Fruit fly (Drosophila melanogaster) whole organism, adult: Measurements from ENCODE around the gene CG43954.
A peak's percentile ranks its signal among the peaks of the same experiment; 100 is the strongest.

Experiments used
- CG11617 ChIP-seq: fragments of 200-800 bp; sonication (Bioruptor generic); optimal IDR thresholded peaks from 2 replicates; lab custom pipeline; 2017; ENCODE audit warnings: mild to moderate bottlenecking, missing biosample characterization, missing genetic modification reagents, missing genetic modification characterization
- CG12768 ChIP-seq: fragments of 200-800 bp; sonication (Bioruptor generic); optimal IDR thresholded peaks from 2 replicates; lab custom pipeline; 2017; ENCODE audit warnings: missing biosample characterization, missing genetic modification characterization, mild to moderate bottlenecking, moderate library complexity, missing genetic modification reagents
- CG14711 ChIP-seq: fragments of 200-800 bp; sonication (Bioruptor generic); optimal IDR thresholded peaks from 2 replicates; lab custom pipeline; 2018; ENCODE audit warnings: missing biosample characterization, mild to moderate bottlenecking, missing genetic modification characterization, moderate library complexity
- CG1620 ChIP-seq: fragments of 200-800 bp; sonication (Bioruptor generic); optimal IDR thresholded peaks from 2 replicates; lab custom pipeline; 2016; ENCODE audit warnings: missing biosample characterization, missing genetic modification characterization
- CG33017 ChIP-seq: fragments of 200-800 bp; sonication (Bioruptor generic); optimal IDR thresholded peaks from 2 replicates; lab custom pipeline; 2018; ENCODE audit warnings: missing biosample characterization, mild to moderate bottlenecking, missing genetic modification characterization, moderate library complexity
- CG5204 ChIP-seq: fragments of 200-800 bp; sonication (Bioruptor generic); optimal IDR thresholded peaks from 2 replicates; lab custom pipeline; 2016; ENCODE audit warnings: missing biosample characterization, missing genetic modification characterization
- CG7045 ChIP-seq: fragments of 200-800 bp; sonication (Bioruptor generic); optimal IDR thresholded peaks from 2 replicates; lab custom pipeline; 2017; ENCODE audit warnings: missing biosample characterization, mild to moderate bottlenecking, missing genetic modification characterization
- CG7101 ChIP-seq: fragments of 200-800 bp; sonication (Bioruptor generic); optimal IDR thresholded peaks from 2 replicates; lab custom pipeline; 2018; ENCODE audit warnings: missing biosample characterization, mild to moderate bottlenecking, missing genetic modification characterization, moderate library complexity
- Clk ChIP-seq: fragments of 200-800 bp; sonication (Bioruptor generic); optimal IDR thresholded peaks from 2 replicates; lab custom pipeline; 2017; ENCODE audit warnings: missing biosample characterization, missing genetic modification characterization
- Crg-1 ChIP-seq: fragments of 200-800 bp; sonication (Bioruptor generic); optimal IDR thresholded peaks from 2 replicates; lab custom pipeline; 2016; ENCODE audit warnings: missing biosample characterization, missing genetic modification characterization
- Hr96 ChIP-seq: fragments of 200-800 bp; sonication (Bioruptor generic); optimal IDR thresholded peaks from 2 replicates; lab custom pipeline; 2016; ENCODE audit warnings: missing biosample characterization, missing genetic modification characterization
- Mnt ChIP-seq: fragments of 200-800 bp; sonication (Bioruptor generic); optimal IDR thresholded peaks from 2 replicates; lab custom pipeline; 2016; ENCODE audit warnings: missing biosample characterization, mild to moderate bottlenecking, missing genetic modification characterization
- bab1 ChIP-seq: fragments of 200-800 bp; sonication (Bioruptor generic); optimal IDR thresholded peaks from 3 replicates; lab custom pipeline; 2019; ENCODE audit warnings: missing biosample characterization, mild to moderate bottlenecking, missing genetic modification characterization, moderate library complexity
- cic ChIP-seq: fragments of 200-800 bp; sonication (Bioruptor generic); optimal IDR thresholded peaks from 2 replicates; lab custom pipeline; 2017; ENCODE audit warnings: missing biosample characterization, mild to moderate bottlenecking, missing genetic modification characterization, moderate library complexity
- cnc ChIP-seq, 2 experiments: fragments of >200 bp; optimal IDR thresholded peaks; 2 replicates each; lab custom pipeline; 2017
- kay ChIP-seq: fragments of 200-800 bp; sonication (Bioruptor generic); peaks from one replicate; lab custom pipeline; 2016; ENCODE audit warnings: missing biosample characterization, missing genetic modification characterization, borderline replicate concordance
- ovo ChIP-seq: fragments of 200-800 bp; sonication (Bioruptor generic); optimal IDR thresholded peaks from 2 replicates; lab custom pipeline; 2016; ENCODE audit warnings: missing biosample characterization, missing genetic modification characterization
- pad ChIP-seq: fragments of 200-800 bp; sonication (Bioruptor generic); optimal IDR thresholded peaks from 3 replicates; lab custom pipeline; 2017; ENCODE audit warnings: missing biosample characterization, missing genetic modification characterization, mild to moderate bottlenecking, moderate library complexity, missing genetic modification reagents
- tj ChIP-seq: fragments of 200-800 bp; sonication (Bioruptor generic); optimal IDR thresholded peaks from 3 replicates; lab custom pipeline; 2017; ENCODE audit warnings: missing biosample characterization, mild to moderate bottlenecking, missing genetic modification characterization, moderate library complexity
- toe ChIP-seq: fragments of 200-800 bp; sonication (Bioruptor generic); optimal IDR thresholded peaks from 2 replicates; lab custom pipeline; 2016; ENCODE audit warnings: missing biosample characterization, missing genetic modification characterization

The CG43954 gene

dm6 chr3L:16727939-16728635 is 16.6 kb upstream of the CG43954 start, which contains the start of gene PGRP-SB1:
Gene PGRP-SB1 (minus strand): TSS chr3L:16727989.
- TF ChIP-seq bab1 (GFP tag; lab: Kevin White, UChicago) (no peak), Mnt (GFP tag; lab: Kevin White, UChicago) (no peak), CG5204 (no peak), Crg-1 (GFP tag; lab: Kevin White, UChicago) (no peak), Hr96 (GFP tag; lab: Kevin White, UChicago) (no peak), CG7101 (tag; lab: Kevin White, UChicago) (no peak), kay (no peak), CG14711 (no peak), CG12768 (GFP tag; lab: Kevin White, UChicago) (no peak), CG11617 (GFP tag; lab: Kevin White, UChicago) (no peak), CG33017 (tag; lab: Kevin White, UChicago) (no peak), cnc (optimal IDR thresholded peaks at IDR 0.05; lab: Kevin White, UChicago) (no peak), tj (GFP tag; lab: Kevin White, UChicago) (no peak)

dm6 chr3L:16726069-16726591 is 14.7 kb upstream of the CG43954 start, which contains the start of the genes CG13026 and PGRP-SB2:
Gene CG13026 (minus strand): TSS chr3L:16726169.
Gene PGRP-SB2 (plus strand): TSS chr3L:16726541.
- TF ChIP-seq cic (GFP tag; lab: Kevin White, UChicago) (no peak), cnc (optimal IDR thresholded peaks at IDR 0.05; lab: Kevin White, UChicago) (no peak), CG7101 (tag; lab: Kevin White, UChicago) (no peak), tj (GFP tag; lab: Kevin White, UChicago) (no peak), CG1620 (GFP tag; lab: Kevin White, UChicago) (no peak), bab1 (GFP tag; lab: Kevin White, UChicago) (no peak), CG12768 (GFP tag; lab: Kevin White, UChicago) (no peak), Clk (GFP tag; lab: Kevin White, UChicago) (no peak), CG5204 (no peak), CG7045 (no peak), Mnt (GFP tag; lab: Kevin White, UChicago) (no peak), Hr96 (GFP tag; lab: Kevin White, UChicago) (no peak), CG14711 (no peak), CG33017 (tag; lab: Kevin White, UChicago) (no peak), kay (no peak)

dm6 chr3L:16724561-16724960 is 13.1 kb upstream of the CG43954 start, which contains the start of gene CG13031:
Gene CG13031 (plus strand): TSS chr3L:16724861.
- no peak for TF ChIP-seq Mnt (GFP tag; lab: Kevin White, UChicago)
- no peak for TF ChIP-seq ovo (GFP tag; lab: Kevin White, UChicago)
- TF ChIP-seq tj (GFP tag; lab: Kevin White, UChicago), result no peak
- no peak for TF ChIP-seq CG11617 (GFP tag; lab: Kevin White, UChicago)
- TF ChIP-seq CG1620 (GFP tag; lab: Kevin White, UChicago), result no peak
- TF ChIP-seq CG12768 (GFP tag; lab: Kevin White, UChicago), result no peak
- TF ChIP-seq CG7045, result no peak

- TF ChIP-seq CG33017 (tag; lab: Kevin White, UChicago), result no peak
- TF ChIP-seq CG7045, result peak; percentile 36
- peak; percentile 6 for TF ChIP-seq Mnt (GFP tag; lab: Kevin White, UChicago)
- TF ChIP-seq toe, result no peak
- no peak for TF ChIP-seq kay
- peak; percentile 49 for TF ChIP-seq CG11617 (GFP tag; lab: Kevin White, UChicago)
- TF ChIP-seq Hr96 (GFP tag; lab: Kevin White, UChicago), result no peak
- no peak for TF ChIP-seq cnc (optimal IDR thresholded peaks at IDR 0.05; lab: Kevin White, UChicago)
- TF ChIP-seq CG7101 (tag; lab: Kevin White, UChicago), result peak; percentile 38
- TF ChIP-seq ovo (GFP tag; lab: Kevin White, UChicago), result no peak
- peak; percentile 43 for TF ChIP-seq Crg-1 (GFP tag; lab: Kevin White, UChicago)
- peak; percentile 5 for TF ChIP-seq CG1620 (GFP tag; lab: Kevin White, UChicago)
- peak; percentile 29 for TF ChIP-seq CG14711
- TF ChIP-seq tj (GFP tag; lab: Kevin White, UChicago), result no peak
- peak; percentile 29 for TF ChIP-seq Clk (GFP tag; lab: Kevin White, UChicago)
- TF ChIP-seq CG12768 (GFP tag; lab: Kevin White, UChicago), result peak; percentile 83
- peak; percentile 8 for TF ChIP-seq pad (GFP tag; lab: Kevin White, UChicago)
- no peak for TF ChIP-seq bab1 (GFP tag; lab: Kevin White, UChicago)
- no peak for TF ChIP-seq CG5204
- no peak for TF ChIP-seq cic (GFP tag; lab: Kevin White, UChicago)
Observed at dm6 chr3L:16714193-16714538, 2.7 kb upstream of the CG43954 start.

- TF ChIP-seq toe (no peak), Mnt (GFP tag; lab: Kevin White, UChicago) (no peak), Clk (GFP tag; lab: Kevin White, UChicago) (no peak), pad (GFP tag; lab: Kevin White, UChicago) (peak; percentile 23), cic (GFP tag; lab: Kevin White, UChicago) (peak; percentile 31), ovo (GFP tag; lab: Kevin White, UChicago) (peak; percentile 4), bab1 (GFP tag; lab: Kevin White, UChicago) (peak; percentile 12)
Observed at dm6 chr3L:16713446-16714192, 2.1 kb upstream of the CG43954 start.
